Fruit fly (Drosophila melanogaster): ENCODE data around the gene CG32669.
A peak's percentile ranks its signal among the peaks of the same experiment; 100 is the strongest.

CG32669 gene

DNA sequence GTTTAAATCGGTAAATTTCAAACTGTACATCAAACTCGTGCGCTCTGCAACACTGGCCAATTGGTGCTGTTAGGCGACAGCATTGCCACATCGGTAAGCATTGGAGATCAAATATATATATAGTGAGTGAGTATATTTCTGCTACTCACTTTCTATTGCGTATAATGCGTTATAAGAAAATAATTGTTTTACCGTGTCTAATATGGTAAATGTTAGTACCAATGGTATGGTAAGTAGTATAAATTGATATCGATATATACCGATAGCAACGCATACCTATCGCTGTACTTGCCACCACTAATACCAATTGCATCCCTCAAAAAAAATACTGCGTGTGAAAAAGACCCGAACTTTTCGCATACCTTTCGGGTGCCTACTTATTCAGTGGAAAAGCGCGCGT, 12.5 kb upstream of the CG32669 start, which contains the start of the genes sofe and CG2186 (continued):
- TF ChIP-seq CG12391 (tag; optimal IDR thresholded peaks at IDR 0.05) = peak; percentile 70
- TF ChIP-seq abd-A (tag; optimal IDR thresholded peaks at IDR 0.05) = no peak
- no peak for TF ChIP-seq ab (GFP tag; optimal IDR thresholded peaks at IDR 0.05)
- no peak for TF ChIP-seq fd3F (GFP tag; optimal IDR thresholded peaks at IDR 0.05)
- TF ChIP-seq Elba2 (GFP tag; optimal IDR thresholded peaks at IDR 0.05) = peak; percentile 79
- TF ChIP-seq CG10147 (GFP tag; optimal IDR thresholded peaks at IDR 0.05) = peak; percentile 17
- TF ChIP-seq Drgx (GFP tag; IDR thresholded peaks at IDR 0.05) = 0 out of 2 replicates have a peak, but pooled peaks have one; percentile 19
- TF ChIP-seq CG11085 (GFP tag; IDR thresholded peaks at IDR 0.05) = no peak
- peak; percentile 68 for TF ChIP-seq CG12155 (GFP tag; optimal IDR thresholded peaks at IDR 0.05)
- TF ChIP-seq dmrt11E (tag; optimal IDR thresholded peaks at IDR 0.05) = peak; percentile 52
- no peak for TF ChIP-seq aop (GFP tag; IDR thresholded peaks at IDR 0.05)
- peak; percentile 55 for TF ChIP-seq CG17829 (tag; optimal IDR thresholded peaks at IDR 0.05)
- peak; percentile 48; the same call in 1 of the 3 replicates for TF ChIP-seq ken (GFP tag; IDR thresholded peaks at IDR 0.05)
- peak; percentile 34 for TF ChIP-seq CG2202 (tag; optimal IDR thresholded peaks at IDR 0.05)
- no peak for TF ChIP-seq ara (GFP tag; IDR thresholded peaks at IDR 0.05)
- no peak for TF ChIP-seq Doc2 (GFP tag; IDR thresholded peaks at IDR 0.05)
- TF ChIP-seq chn (GFP tag; optimal IDR thresholded peaks at IDR 0.05) = peak; percentile 52
- TF ChIP-seq cas (GFP tag; IDR thresholded peaks at IDR 0.05) = 0 out of 2 replicates have a peak, but pooled peaks have one; percentile 31
- no peak for TF ChIP-seq fru (optimal IDR thresholded peaks at IDR 0.05)
- TF ChIP-seq fd102C (GFP tag; optimal IDR thresholded peaks at IDR 0.05) = no peak
- peak; percentile 54 for TF ChIP-seq sisA (GFP tag; IDR thresholded peaks at IDR 0.05)
- TF ChIP-seq CG15601 (tag; optimal IDR thresholded peaks at IDR 0.05) = peak; percentile 45
- peak; percentile 14 for TF ChIP-seq tx (GFP tag; optimal IDR thresholded peaks at IDR 0.05)
- TF ChIP-seq wek (GFP tag; optimal IDR thresholded peaks at IDR 0.05) = no peak
- TF ChIP-seq CG9437 (GFP tag; optimal IDR thresholded peaks at IDR 0.05) = no peak
- TF ChIP-seq her (GFP tag; optimal IDR thresholded peaks at IDR 0.05) = no peak
- TF ChIP-seq D19A (tag; optimal IDR thresholded peaks at IDR 0.05) = no peak
- TF ChIP-seq odd (GFP tag; optimal IDR thresholded peaks at IDR 0.05) = no peak
- TF ChIP-seq lab (GFP tag; optimal IDR thresholded peaks at IDR 0.05) = no peak
- TF ChIP-seq mld (GFP tag; IDR thresholded peaks at IDR 0.05; ENCODE audit: partially characterized antibody) = peak; percentile 15; the same call in 1 of the 3 replicates
- no peak for TF ChIP-seq CG13894 (tag; optimal IDR thresholded peaks at IDR 0.05)
- no peak; the same call in 1 of the 2 replicates for TF ChIP-seq esg (GFP tag; conservative IDR thresholded peaks at IDR 0.05)
- TF ChIP-seq Ets65A (GFP tag) = peak; percentile 53
- no peak for TF ChIP-seq Sox102F (GFP tag; optimal IDR thresholded peaks at IDR 0.05)
- peak; percentile 89 for TF ChIP-seq unc-4 (GFP tag; IDR thresholded peaks at IDR 0.05; ENCODE audit: partially characterized antibody)
- TF ChIP-seq Dfd (GFP tag; optimal IDR thresholded peaks at IDR 0.05) = no peak
- TF ChIP-seq Meics (GFP tag; optimal IDR thresholded peaks at IDR 0.05) = no peak
- TF ChIP-seq Oaz (GFP tag; IDR thresholded peaks at IDR 0.05) = no peak
- peak; percentile 61 for TF ChIP-seq nerfin-2 (GFP tag; IDR thresholded peaks at IDR 0.05; ENCODE audit: partially characterized antibody)
- peak; percentile 81 for TF ChIP-seq Bgb (GFP tag; IDR thresholded peaks at IDR 0.05; ENCODE audit: partially characterized antibody)
- peak; percentile 15 for TF ChIP-seq ewg (GFP tag; optimal IDR thresholded peaks at IDR 0.05)
- no peak for TF ChIP-seq sima (GFP tag; optimal IDR thresholded peaks at IDR 0.05)
- TF ChIP-seq CG4617 (GFP tag; optimal IDR thresholded peaks at IDR 0.05; ENCODE audit: borderline replicate concordance) = peak; percentile 27
- peak; percentile 75 for TF ChIP-seq Opbp (GFP tag; IDR thresholded peaks at IDR 0.05; ENCODE audit: partially characterized antibody)
- peak; percentile 27 for TF ChIP-seq CG10543 (GFP tag; optimal IDR thresholded peaks at IDR 0.05)
- TF ChIP-seq Ssrp (tag; optimal IDR thresholded peaks at IDR 0.05) = peak; percentile 34
- no peak for TF ChIP-seq CG18599 (GFP tag; optimal IDR thresholded peaks at IDR 0.05)
- TF ChIP-seq CG3281 (GFP tag; optimal IDR thresholded peaks at IDR 0.05) = peak; percentile 16
- no peak for TF ChIP-seq CG15269 (tag; optimal IDR thresholded peaks at IDR 0.05)
- peak; percentile 10 for TF ChIP-seq Fer1 (GFP tag; optimal IDR thresholded peaks at IDR 0.05)

Measured in whole organism, embryonic.